Fruit fly (Drosophila melanogaster): ENCODE data around the gene CG44261.

CG44261 gene

DNA sequence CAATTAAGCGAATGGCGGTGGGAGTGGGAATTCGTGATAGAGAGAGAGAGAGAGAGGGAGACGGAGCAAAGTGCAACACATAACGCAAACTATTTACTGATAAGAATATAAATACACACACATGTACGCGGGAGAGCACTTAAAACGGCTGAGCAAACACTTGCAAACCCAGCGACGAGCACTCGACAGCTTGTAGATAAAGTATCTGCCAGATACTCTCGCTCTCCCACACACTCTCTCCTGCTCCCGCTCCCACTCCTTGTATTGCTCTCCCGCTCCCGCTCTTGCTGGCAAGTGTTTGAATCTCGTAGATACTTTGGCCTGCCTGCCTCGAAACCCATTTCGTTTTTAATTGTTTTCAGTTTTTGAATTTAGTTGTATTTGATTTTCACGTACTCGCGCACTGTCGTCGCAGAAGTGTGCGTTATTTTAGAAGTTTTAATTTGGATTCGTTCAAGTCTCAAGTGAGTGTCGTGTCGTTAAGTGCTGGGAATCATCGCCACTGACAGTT lies 20.3 kb upstream of the CG44261 start (continued):
- TF ChIP-seq CG4318 (GFP tag; optimal IDR thresholded peaks at IDR 0.05) (no peak), CG1621 (tag; optimal IDR thresholded peaks at IDR 0.05) (peak; percentile 56), fd85E (GFP tag; optimal IDR thresholded peaks at IDR 0.05) (peak; percentile 14), Lpt (GFP tag; optimal IDR thresholded peaks at IDR 0.05) (peak; percentile 62), CG6163 (GFP tag; IDR thresholded peaks at IDR 0.05) (peak; percentile 88), fd59A (GFP tag; optimal IDR thresholded peaks at IDR 0.05) (no peak), Hr39 (GFP tag; optimal IDR thresholded peaks at IDR 0.05) (no peak), spab (GFP tag; optimal IDR thresholded peaks at IDR 0.05) (peak; percentile 53), CG15336 (GFP tag; IDR thresholded peaks at IDR 0.05) (peak; percentile 80), eg (GFP tag; IDR thresholded peaks at IDR 0.05) (peak; percentile 71; the same call in 2 of the 3 replicates), CG11294 (GFP tag; IDR thresholded peaks at IDR 0.05) (no peak; the same call in 1 of the 2 replicates), CG8319 (GFP tag; optimal IDR thresholded peaks at IDR 0.05) (no peak), CG3919 (GFP tag; optimal IDR thresholded peaks at IDR 0.05) (peak; percentile 53), Eip75B (GFP tag; optimal IDR thresholded peaks at IDR 0.05) (peak; percentile 8), Sox15 (GFP tag; optimal IDR thresholded peaks at IDR 0.05) (no peak), Hr4 (GFP tag; optimal IDR thresholded peaks at IDR 0.05) (no peak), OdsH (GFP tag; optimal IDR thresholded peaks at IDR 0.05) (no peak), ss (GFP tag; optimal IDR thresholded peaks at IDR 0.05) (peak; percentile 79 to 82), CG34406 (GFP tag; optimal IDR thresholded peaks at IDR 0.05) (no peak), esn (GFP tag; optimal IDR thresholded peaks at IDR 0.05) (peak; percentile 1)

DNA sequence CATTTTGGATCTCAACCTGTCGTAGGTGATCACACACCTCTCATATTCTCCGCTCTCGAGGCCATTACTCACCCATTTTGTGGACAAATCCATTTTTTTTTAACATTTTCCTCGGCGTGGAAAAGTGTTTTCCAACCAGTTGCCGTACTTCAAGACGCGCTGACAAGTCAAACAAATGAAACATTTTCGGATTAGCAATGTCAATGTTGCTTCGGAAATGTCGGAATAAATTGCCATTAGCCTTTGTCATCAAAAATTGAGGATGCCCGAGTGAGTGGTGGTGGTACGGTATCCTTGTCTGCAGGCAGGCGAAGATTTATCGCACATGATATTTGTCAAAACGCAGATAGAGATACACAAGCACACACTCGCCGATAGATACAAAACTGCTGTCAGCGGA lies 19.4 kb upstream of the CG44261 start:
- TF ChIP-seq fkh (GFP tag; optimal IDR thresholded peaks at IDR 0.05) (peak; percentile 61), CG16779 (tag; optimal IDR thresholded peaks at IDR 0.05) (no peak)

DNA sequence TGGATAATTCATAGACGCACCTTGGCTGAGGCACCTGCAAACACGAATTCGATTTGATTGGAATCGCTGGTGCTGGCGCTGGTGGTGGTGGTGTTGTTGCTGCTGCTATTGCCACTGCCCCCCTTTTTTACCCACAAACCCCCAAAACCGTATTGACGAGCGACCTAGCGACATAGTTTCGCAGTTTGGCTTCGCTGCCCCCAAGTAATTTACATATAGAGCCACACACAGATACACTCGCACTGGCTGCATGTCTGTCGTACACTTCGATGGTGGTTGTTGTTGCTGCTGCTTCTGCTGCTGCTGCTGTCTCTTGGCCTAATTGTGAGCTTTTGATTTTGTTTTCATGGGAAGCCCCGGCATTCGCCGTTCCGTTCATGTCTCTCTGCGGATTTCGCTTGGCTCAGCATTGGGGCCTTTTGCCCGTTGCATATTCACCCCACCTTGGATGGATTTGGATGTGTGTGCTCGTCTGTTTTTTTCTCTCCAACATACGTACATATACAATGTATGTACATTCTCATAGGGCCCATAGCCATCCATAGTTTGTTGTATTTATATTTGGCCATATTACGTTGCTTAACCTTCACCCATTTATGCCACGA lies 16.2 kb upstream of the CG44261 start:
- TF ChIP-seq CG11902 (GFP tag; optimal IDR thresholded peaks at IDR 0.05) (no peak), CG6792 (GFP tag; optimal IDR thresholded peaks at IDR 0.05) (no peak), CG6808 (GFP tag; optimal IDR thresholded peaks at IDR 0.05) (no peak), CG15336 (GFP tag; IDR thresholded peaks at IDR 0.05) (no peak), Lpt (GFP tag; optimal IDR thresholded peaks at IDR 0.05) (no peak), CG8119 (GFP tag; IDR thresholded peaks at IDR 0.05) (0 out of 3 replicates have a peak, but pooled peaks have one; percentile 21), CG6163 (GFP tag; IDR thresholded peaks at IDR 0.05) (no peak), esn (GFP tag; optimal IDR thresholded peaks at IDR 0.05) (no peak)

DNA sequence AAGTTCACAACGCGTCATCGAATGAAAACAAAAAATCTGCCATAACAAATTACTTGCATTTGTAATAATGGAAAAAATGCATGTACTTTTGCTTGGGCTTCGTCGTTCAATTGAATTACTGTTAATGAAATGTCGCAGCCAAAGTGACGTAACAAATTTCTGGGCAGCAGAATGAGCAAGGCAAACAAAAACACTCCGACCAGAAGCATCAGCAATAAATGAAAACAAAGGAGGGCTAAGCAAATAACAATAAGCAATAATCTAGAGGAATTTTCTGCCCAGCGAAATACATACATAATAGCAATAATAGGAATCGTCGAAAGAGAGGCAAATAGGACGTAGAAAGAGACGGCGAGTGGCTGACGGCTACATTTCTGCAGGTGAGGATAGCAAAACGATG lies 14.4 kb upstream of the CG44261 start:
- no peak for TF ChIP-seq fkh (GFP tag; optimal IDR thresholded peaks at IDR 0.05)
- peak; percentile 27 for TF ChIP-seq vri (GFP tag; optimal IDR thresholded peaks at IDR 0.05)
- no peak for TF ChIP-seq eg (GFP tag; IDR thresholded peaks at IDR 0.05)
- no peak for TF ChIP-seq Hr39 (GFP tag; optimal IDR thresholded peaks at IDR 0.05)
- no peak for TF ChIP-seq Hr4 (GFP tag; optimal IDR thresholded peaks at IDR 0.05)
- peak; percentile 54 for TF ChIP-seq Eip78C (GFP tag)
- peak; percentile 14 for TF ChIP-seq CG16779 (tag; optimal IDR thresholded peaks at IDR 0.05)

DNA sequence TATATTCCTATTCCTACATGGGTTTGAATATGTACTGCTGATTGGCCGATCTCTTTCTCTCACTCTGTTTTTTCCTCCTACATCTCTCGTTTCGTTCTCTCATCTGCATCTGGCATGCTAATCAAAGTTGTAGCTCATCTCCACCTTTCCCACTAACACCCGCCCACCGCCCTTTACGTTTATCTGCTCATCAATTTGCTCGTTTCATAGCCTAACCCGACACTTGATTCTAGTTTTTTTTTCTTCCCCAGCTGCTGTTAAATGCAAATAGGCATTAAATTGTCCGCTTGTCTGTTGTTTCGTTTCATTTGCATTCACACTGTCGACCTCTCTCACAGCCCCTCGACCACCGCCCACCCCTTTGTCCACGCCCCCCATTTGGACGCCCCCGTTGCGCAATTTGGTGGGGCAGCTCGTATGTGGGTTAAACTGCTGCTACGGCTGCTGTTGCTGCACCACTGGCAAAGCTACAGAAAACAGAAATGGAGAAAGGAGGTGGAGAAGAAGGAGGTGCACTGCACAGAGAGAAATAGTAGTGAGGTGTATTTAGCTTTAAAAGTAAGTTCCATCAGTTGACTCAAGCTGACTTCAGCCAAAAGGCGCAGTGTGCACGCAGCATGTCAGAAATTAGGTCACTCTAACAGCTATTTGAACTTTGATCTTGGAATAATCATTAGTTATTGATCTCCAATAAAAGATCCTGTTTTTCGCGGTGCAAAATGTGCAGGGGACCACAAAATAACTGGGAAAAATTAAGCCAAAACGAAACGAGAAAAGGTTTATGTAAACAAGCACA lies 12.7 kb upstream of the CG44261 start:
- no peak for TF ChIP-seq CG3032 (tag; optimal IDR thresholded peaks at IDR 0.05)
- TF ChIP-seq CG8632 (GFP tag; optimal IDR thresholded peaks at IDR 0.05), result no peak
- TF ChIP-seq CG32006 (GFP tag; optimal IDR thresholded peaks at IDR 0.05), result peak; percentile 73
- TF ChIP-seq Eip75B (GFP tag; optimal IDR thresholded peaks at IDR 0.05), result peak; percentile 31
- TF ChIP-seq pdm3 (GFP tag; optimal IDR thresholded peaks at IDR 0.05), result peak; percentile 42
- TF ChIP-seq CG11902 (GFP tag; optimal IDR thresholded peaks at IDR 0.05), result peak; percentile 8
- no peak for TF ChIP-seq CG4318 (GFP tag; optimal IDR thresholded peaks at IDR 0.05)
- no peak for TF ChIP-seq ss (GFP tag; optimal IDR thresholded peaks at IDR 0.05)
- TF ChIP-seq Blimp-1 (GFP tag; optimal IDR thresholded peaks at IDR 0.05), result no peak
- TF ChIP-seq topi (GFP tag; optimal IDR thresholded peaks at IDR 0.05), result no peak
- TF ChIP-seq cyc (GFP tag; optimal IDR thresholded peaks at IDR 0.05), result peak; percentile 6
- peak; percentile 23 for TF ChIP-seq CG6792 (GFP tag; optimal IDR thresholded peaks at IDR 0.05)
- no peak for TF ChIP-seq Ets21C (GFP tag; optimal IDR thresholded peaks at IDR 0.05)
- TF ChIP-seq salr (GFP tag; optimal IDR thresholded peaks at IDR 0.05), result peak in 1 of 2 experiments; percentile 14
- peak; percentile 45; the same call in 1 of the 3 replicates for TF ChIP-seq CG6163 (GFP tag; IDR thresholded peaks at IDR 0.05)
- TF ChIP-seq CG10669 (GFP tag; optimal IDR thresholded peaks at IDR 0.05), result peak; percentile 35
- TF ChIP-seq CG6808 (GFP tag; optimal IDR thresholded peaks at IDR 0.05), result no peak
- TF ChIP-seq Hr4 (GFP tag; optimal IDR thresholded peaks at IDR 0.05), result peak; percentile 68
- TF ChIP-seq CG6276 (GFP tag; optimal IDR thresholded peaks at IDR 0.05), result peak; percentile 58
- TF ChIP-seq fd85E (GFP tag; optimal IDR thresholded peaks at IDR 0.05), result no peak
- peak; percentile 37 for TF ChIP-seq CG3919 (GFP tag; optimal IDR thresholded peaks at IDR 0.05)
- no peak for TF ChIP-seq fkh (GFP tag; optimal IDR thresholded peaks at IDR 0.05)
